Worm (Caenorhabditis elegans) whole organism, early embryonic: Measurements from ENCODE around the gene Y105C5B.3.

ENCODE experiments used
- B0310.2 ChIP-seq: sonication (generic microtip); optimal IDR thresholded peaks from 2 replicates; lab custom pipeline; 2016; ENCODE audit warnings: mild to moderate bottlenecking, missing genetic modification characterization, missing compliant biosample characterization
- F13C5.2 ChIP-seq: sonication (generic microtip); optimal IDR thresholded peaks from 2 replicates; lab custom pipeline; 2017; ENCODE audit warnings: mild to moderate bottlenecking, missing genetic modification characterization, inconsistent platforms, missing compliant biosample characterization
- aly-1 ChIP-seq: sonication (generic microtip); optimal IDR thresholded peaks from 2 replicates; lab custom pipeline; 2016; ENCODE audit warnings: missing genetic modification characterization, missing compliant biosample characterization
- ama-1 ChIP-seq: fragments of 150-350 bp; optimal IDR thresholded peaks from 2 replicates; lab custom pipeline; 2014
- ceh-13 ChIP-seq: fragments of 200-800 bp; sonication (Bioruptor generic); optimal IDR thresholded peaks from 2 replicates; lab custom pipeline; 2018; ENCODE audit warnings: mild to moderate bottlenecking, missing genetic modification characterization, missing compliant biosample characterization
- ceh-36 ChIP-seq: sonication (generic microtip); optimal IDR thresholded peaks from 2 replicates; lab custom pipeline; 2016; ENCODE audit warnings: missing genetic modification characterization, inconsistent platforms, missing compliant biosample characterization
- ets-7 ChIP-seq: sonication (generic microtip); optimal IDR thresholded peaks from 2 replicates; lab custom pipeline; 2016; ENCODE audit warnings: missing genotype, missing genetic modification characterization, missing compliant biosample characterization
- flt-1 ChIP-seq: fragments of 200-800 bp; sonication (Bioruptor generic); IDR thresholded peaks from 2 replicates; pipeline ENCODE4 v1.3.6; 2022; ENCODE audit warnings: missing genetic modification characterization, missing compliant biosample characterization
- hmbx-1 ChIP-seq: sonication (generic microtip); optimal IDR thresholded peaks from 2 replicates; lab custom pipeline; 2016; ENCODE audit warnings: mild to moderate bottlenecking, missing genetic modification characterization, missing compliant biosample characterization
- hmg-4 ChIP-seq: fragments of 200-800 bp; sonication (Bioruptor generic); optimal IDR thresholded peaks from 2 replicates; lab custom pipeline; 2018; ENCODE audit warnings: mild to moderate bottlenecking, missing genetic modification characterization, missing compliant biosample characterization
- hnd-1 ChIP-seq: sonication (generic microtip); optimal IDR thresholded peaks from 2 replicates; lab custom pipeline; 2016; ENCODE audit warnings: missing genetic modification characterization, missing compliant biosample characterization
- pes-1 ChIP-seq: fragments of 200-800 bp; sonication (Bioruptor generic); IDR thresholded peaks from 2 replicates; pipeline ENCODE4 v1.3.6; 2022; ENCODE audit warnings: missing genetic modification reagents, missing genetic modification characterization, missing compliant biosample characterization
- scrt-1 ChIP-seq: fragments of 200-800 bp; sonication (Bioruptor generic); IDR thresholded peaks from 2 replicates; pipeline ENCODE4 v1.3.6; 2022; ENCODE audit warnings: missing genetic modification characterization, missing compliant biosample characterization
- sea-1 ChIP-seq: fragments of 200-800 bp; sonication (Bioruptor generic); conservative IDR thresholded peaks from 2 replicates; pipeline ENCODE4 v1.3.6; 2022; ENCODE audit warnings: missing genetic modification characterization, missing compliant biosample characterization
- tbx-11 ChIP-seq: fragments of 200-800 bp; sonication (Bioruptor generic); IDR thresholded peaks from 2 replicates; pipeline ENCODE4 v1.3.6; 2022; ENCODE audit warnings: missing genetic modification characterization, missing compliant biosample characterization
- tbx-37 ChIP-seq: fragments of 200-800 bp; sonication (Bioruptor generic); conservative IDR thresholded peaks from 2 replicates; pipeline ENCODE4 v1.3.6; 2022; ENCODE audit warnings: missing genetic modification reagents, missing genetic modification characterization, missing compliant biosample characterization
- tra-4 ChIP-seq: sonication (generic microtip); optimal IDR thresholded peaks from 2 replicates; lab custom pipeline; 2017; ENCODE audit warnings: missing genetic modification characterization, missing compliant biosample characterization

The Y105C5B.3 gene

DNA sequence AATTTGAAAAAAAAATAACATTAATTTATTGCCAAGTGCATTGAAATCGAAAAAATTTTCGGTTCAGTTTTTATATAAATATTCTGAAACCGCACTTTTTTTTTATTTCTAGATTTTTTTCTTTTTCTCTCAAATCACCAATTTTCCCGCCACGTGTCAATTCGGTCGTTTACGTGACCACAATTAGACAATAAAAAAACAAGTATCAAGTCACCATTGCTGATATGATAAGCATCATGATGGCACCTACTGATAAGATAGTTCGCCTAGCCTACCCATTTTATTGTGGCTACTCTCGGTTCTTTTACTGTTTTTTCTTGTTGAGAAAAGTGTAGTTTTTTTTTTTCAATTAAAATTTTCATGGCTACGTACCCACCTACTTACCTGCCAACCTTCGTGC is 45.8 kb downstream of the Y105C5B.3 start:
- TF ChIP-seq tra-4 (tag; lab: Kevin White, UChicago), result no peak
- no peak for TF ChIP-seq scrt-1 (GFP tag; lab: Robert Waterston, UW)
- TF ChIP-seq sea-1 (GFP tag; lab: Robert Waterston, UW), result no peak
- no peak for TF ChIP-seq tbx-37 (GFP tag; lab: Robert Waterston, UW)
- no peak for TF ChIP-seq hmbx-1
- no peak for TF ChIP-seq B0310.2 (tag; lab: Kevin White, UChicago)
- no peak for TF ChIP-seq ama-1 (lab: Kevin White, UChicago)
- TF ChIP-seq F13C5.2 (tag; lab: Kevin White, UChicago), result no peak
- no peak for TF ChIP-seq ceh-36 (tag; lab: Kevin White, UChicago)
- TF ChIP-seq hnd-1, result no peak
- no peak for TF ChIP-seq pes-1 (GFP tag; lab: Robert Waterston, UW)
- TF ChIP-seq aly-1 (tag; lab: Kevin White, UChicago), result no peak
- TF ChIP-seq ets-7, result no peak
- TF ChIP-seq ceh-13 (GFP tag; lab: Kevin White, UChicago), result no peak

DNA sequence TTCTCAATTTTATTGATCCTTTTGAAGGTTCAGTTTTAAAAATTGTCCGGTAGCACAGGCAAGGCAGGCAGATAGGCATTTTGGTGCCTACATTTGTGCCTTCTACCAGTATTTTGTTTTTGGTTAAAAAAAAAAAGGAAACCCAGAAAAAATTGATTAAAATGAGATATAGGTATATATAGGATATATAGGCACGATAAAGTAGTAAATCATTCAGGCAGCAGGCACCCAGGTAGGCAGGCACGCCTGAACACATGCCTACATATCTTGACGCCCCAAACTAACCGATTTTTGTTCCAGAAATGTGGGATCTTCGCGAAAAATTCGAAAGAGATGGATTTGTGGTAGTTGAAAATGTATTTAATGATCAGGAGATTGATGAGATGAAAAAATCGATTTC is 46.3 kb downstream of the Y105C5B.3 start, which contains the start of gene Y105C5B.9:
Gene Y105C5B.9 (plus strand): TSS at position 301 of the 400 bp plus-strand sequence.
- no peak for TF ChIP-seq F13C5.2 (tag; lab: Kevin White, UChicago)
- TF ChIP-seq hmg-4, result no peak
- no peak for TF ChIP-seq B0310.2 (tag; lab: Kevin White, UChicago)
- TF ChIP-seq ets-7, result no peak
- TF ChIP-seq scrt-1 (GFP tag; lab: Robert Waterston, UW), result no peak
- no peak for TF ChIP-seq tbx-11 (GFP tag; lab: Robert Waterston, UW)
- no peak for TF ChIP-seq tbx-37 (GFP tag; lab: Robert Waterston, UW)
- TF ChIP-seq ceh-13 (GFP tag; lab: Kevin White, UChicago), result no peak
- TF ChIP-seq flt-1 (GFP tag; lab: Robert Waterston, UW), result no peak
- TF ChIP-seq hnd-1, result no peak
- no peak for TF ChIP-seq hmbx-1
- TF ChIP-seq ceh-36 (tag; lab: Kevin White, UChicago), result no peak

DNA sequence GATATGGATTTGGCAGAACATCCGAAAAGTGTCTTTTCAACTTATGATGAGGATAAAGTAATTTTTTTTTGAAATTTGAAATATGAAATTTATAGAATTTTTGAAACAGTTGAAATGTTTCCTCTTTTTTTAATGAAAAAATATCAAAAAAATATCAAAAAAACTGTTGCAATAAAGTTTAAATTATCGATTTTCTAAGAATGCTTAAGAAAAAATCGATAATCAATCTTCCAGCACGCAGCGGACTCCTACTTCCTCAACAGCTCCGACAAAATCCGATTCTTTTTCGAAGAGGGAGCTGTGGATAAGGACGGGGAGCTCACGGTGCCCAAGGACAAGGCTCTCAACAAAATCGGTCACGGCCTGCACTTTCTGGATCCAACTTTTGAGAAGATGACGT is 46.7 kb downstream of the Y105C5B.3 start:
- TF ChIP-seq B0310.2 (tag; lab: Kevin White, UChicago) (no peak), hmg-4 (no peak), ceh-36 (tag; lab: Kevin White, UChicago) (no peak), flt-1 (GFP tag; lab: Robert Waterston, UW) (no peak), ceh-13 (GFP tag; lab: Kevin White, UChicago) (no peak), F13C5.2 (tag; lab: Kevin White, UChicago) (no peak), aly-1 (tag; lab: Kevin White, UChicago) (no peak), pes-1 (GFP tag; lab: Robert Waterston, UW) (no peak), tra-4 (tag; lab: Kevin White, UChicago) (no peak), tbx-37 (GFP tag; lab: Robert Waterston, UW) (no peak), tbx-11 (GFP tag; lab: Robert Waterston, UW) (no peak), scrt-1 (GFP tag; lab: Robert Waterston, UW) (no peak), sea-1 (GFP tag; lab: Robert Waterston, UW) (no peak), ama-1 (lab: Kevin White, UChicago) (no peak), hnd-1 (no peak), hmbx-1 (no peak), ets-7 (no peak)

DNA sequence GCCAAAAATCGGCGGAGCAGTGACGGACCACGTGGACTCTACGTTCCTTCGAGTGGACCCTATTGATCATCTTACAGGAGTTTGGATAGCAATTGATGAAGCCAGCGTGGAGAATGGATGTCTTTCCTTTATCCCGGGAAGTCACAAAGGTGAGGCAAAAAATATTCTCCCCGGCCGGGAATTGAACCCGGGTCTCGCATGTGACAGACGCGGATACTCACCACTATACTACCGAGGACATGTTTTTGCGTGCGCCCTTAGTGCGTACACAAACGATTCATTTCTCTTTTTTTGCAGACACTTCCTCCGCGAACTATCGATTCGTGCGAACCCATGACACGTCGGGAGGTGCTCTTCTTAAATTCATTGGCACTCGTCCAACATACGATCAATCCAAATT is 47.2 kb downstream of the Y105C5B.3 start:
- TF ChIP-seq sea-1 (GFP tag; lab: Robert Waterston, UW), result peak; percentile 76; the same call in 1 of the 2 replicates
- TF ChIP-seq flt-1 (GFP tag; lab: Robert Waterston, UW), result peak; percentile 37; the same call in 1 of the 2 replicates
- no peak for TF ChIP-seq scrt-1 (GFP tag; lab: Robert Waterston, UW)
- no peak for TF ChIP-seq ama-1 (lab: Kevin White, UChicago)
- TF ChIP-seq B0310.2 (tag; lab: Kevin White, UChicago), result no peak
- TF ChIP-seq aly-1 (tag; lab: Kevin White, UChicago), result no peak
- peak; percentile 59; the same call in 1 of the 2 replicates for TF ChIP-seq tbx-11 (GFP tag; lab: Robert Waterston, UW)
- TF ChIP-seq tra-4 (tag; lab: Kevin White, UChicago), result no peak
- peak; percentile 71 for TF ChIP-seq pes-1 (GFP tag; lab: Robert Waterston, UW)
- peak; percentile 33; the same call in 1 of the 2 replicates for TF ChIP-seq tbx-37 (GFP tag; lab: Robert Waterston, UW)
- no peak for TF ChIP-seq hnd-1
- no peak for TF ChIP-seq ceh-36 (tag; lab: Kevin White, UChicago)
- no peak for TF ChIP-seq hmbx-1

DNA sequence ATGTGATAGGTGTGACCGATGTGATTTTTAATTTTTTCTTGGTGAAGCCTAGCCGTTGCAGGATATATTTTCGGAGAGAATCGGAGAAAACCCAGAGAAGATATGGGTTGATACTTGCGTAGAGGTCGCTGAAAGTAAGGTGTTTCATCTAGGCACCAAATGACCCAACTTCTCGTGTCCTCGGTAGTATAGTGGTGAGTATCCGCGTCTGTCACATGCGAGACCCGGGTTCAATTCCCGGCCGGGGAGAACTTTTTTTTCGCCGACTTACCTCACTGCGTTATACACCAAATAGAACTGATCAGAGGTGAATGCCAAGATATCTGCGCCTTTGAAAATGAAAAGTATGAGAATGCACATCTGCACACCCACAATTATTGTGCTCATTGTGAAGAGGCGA is 47.8 kb downstream of the Y105C5B.3 start:
- peak; percentile 62 for TF ChIP-seq tbx-11 (GFP tag; lab: Robert Waterston, UW)
- 0 out of 2 replicates have a peak, but pooled peaks have one; percentile 32 for TF ChIP-seq flt-1 (GFP tag; lab: Robert Waterston, UW)
- peak; percentile 34; the same call in 1 of the 2 replicates for TF ChIP-seq sea-1 (GFP tag; lab: Robert Waterston, UW)
- TF ChIP-seq pes-1 (GFP tag; lab: Robert Waterston, UW), result peak; percentile 53; the same call in 1 of the 2 replicates
- TF ChIP-seq tbx-37 (GFP tag; lab: Robert Waterston, UW), result 0 out of 2 replicates have a peak, but pooled peaks have one; percentile 12
- TF ChIP-seq hmg-4, result peak; percentile 42
- TF ChIP-seq scrt-1 (GFP tag; lab: Robert Waterston, UW), result peak; percentile 17; the same call in 1 of the 2 replicates
- TF ChIP-seq hnd-1, result no peak
- TF ChIP-seq ceh-36 (tag; lab: Kevin White, UChicago), result peak; percentile 31
- TF ChIP-seq hmbx-1, result no peak

DNA sequence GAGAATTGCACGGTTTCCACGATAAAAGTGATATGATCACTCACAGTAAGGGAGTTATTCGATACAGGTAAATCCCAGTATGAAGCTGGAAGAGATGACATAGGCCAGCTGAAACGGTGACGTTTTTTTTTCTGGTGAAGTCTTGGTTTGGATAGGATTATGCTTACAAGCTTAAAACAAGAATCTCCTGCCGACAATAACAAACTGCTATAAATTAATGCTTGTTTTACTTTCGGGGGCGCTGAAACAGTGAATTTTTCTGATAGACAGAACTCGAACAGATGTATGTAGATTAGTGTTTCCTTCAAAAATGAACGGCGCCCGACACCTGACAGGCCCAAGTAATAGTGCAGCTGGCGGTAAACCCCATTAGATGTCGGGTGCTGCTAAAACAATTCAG is 49.8 kb downstream of the Y105C5B.3 start, which contains the start of gene srv-16:
Gene srv-16 (minus strand): TSS at position 101 of the 400 bp plus-strand sequence.
- TF ChIP-seq ceh-13 (GFP tag; lab: Kevin White, UChicago), result no peak
- no peak for TF ChIP-seq pes-1 (GFP tag; lab: Robert Waterston, UW)

DNA sequence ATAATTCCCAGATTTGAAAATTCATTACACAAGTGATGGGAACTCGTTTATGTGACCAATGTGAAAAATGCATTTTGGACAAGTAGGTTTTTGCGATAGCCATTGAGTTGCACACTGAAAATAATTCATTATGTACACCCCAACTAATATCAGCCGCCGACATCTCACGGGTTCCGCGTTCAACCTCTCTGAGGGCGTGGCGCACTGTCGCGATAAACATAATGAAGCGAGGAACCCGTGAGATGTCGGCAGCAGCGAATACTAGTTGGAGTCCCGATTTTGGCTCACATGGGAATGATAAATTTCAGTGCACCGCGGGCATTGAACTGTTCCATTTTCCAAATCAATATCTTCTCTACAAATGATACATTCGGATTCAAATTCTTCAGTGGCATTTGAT is 53.1 kb downstream of the Y105C5B.3 start:
- TF ChIP-seq B0310.2 (tag; lab: Kevin White, UChicago) (no peak), hmbx-1 (no peak), tbx-11 (GFP tag; lab: Robert Waterston, UW) (no peak), ama-1 (lab: Kevin White, UChicago) (no peak), tra-4 (tag; lab: Kevin White, UChicago) (no peak), scrt-1 (GFP tag; lab: Robert Waterston, UW) (no peak), aly-1 (tag; lab: Kevin White, UChicago) (no peak), flt-1 (GFP tag; lab: Robert Waterston, UW) (no peak), tbx-37 (GFP tag; lab: Robert Waterston, UW) (no peak), ets-7 (no peak)
